ENCODE assay signal across 1 fruit fly cellular context in the genomic region with DNA sequence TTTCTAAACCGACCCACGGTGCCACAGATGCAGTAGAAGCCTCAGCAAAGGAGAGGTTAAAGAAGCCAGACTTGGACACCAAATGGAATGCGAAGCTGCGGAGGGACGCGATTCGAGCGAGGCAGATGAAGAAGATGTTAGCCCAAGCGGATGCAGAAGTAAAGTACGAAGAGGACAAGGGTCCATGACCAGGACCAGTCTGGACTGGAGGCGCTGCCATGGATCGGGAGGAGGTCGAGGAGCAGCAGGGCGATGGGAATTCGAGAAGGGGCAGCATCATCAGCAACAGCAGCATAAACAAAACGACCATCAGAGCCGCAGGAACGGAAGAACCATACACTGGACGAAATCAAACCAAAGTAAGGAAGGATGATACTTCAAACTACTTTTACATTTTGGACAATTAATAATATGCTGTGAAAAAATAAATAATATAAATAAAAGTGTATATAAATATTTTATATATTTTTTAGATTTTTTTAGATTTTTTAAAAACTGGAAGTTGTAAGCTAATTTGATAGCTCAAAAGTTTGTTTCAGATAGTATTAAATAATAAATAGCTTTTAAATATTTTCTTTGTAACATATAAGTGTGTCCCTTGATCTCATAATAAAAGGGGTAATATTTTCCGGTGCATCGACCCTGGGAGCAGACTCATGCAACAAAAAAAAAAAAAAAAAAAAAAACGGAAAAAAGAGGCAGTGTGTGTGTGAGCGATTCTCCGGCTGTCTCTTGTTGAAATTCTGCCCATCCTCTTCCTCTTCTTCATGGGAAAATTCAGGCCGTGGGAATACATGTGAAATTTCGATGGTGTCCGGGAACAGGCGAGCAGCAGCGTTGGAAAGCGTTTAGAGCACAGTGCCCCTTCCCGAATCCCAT.
TF ChIP-seq lines count a peak whose summit lies in the region.

No protein-coding gene starts in this region.

TF ChIP-seq in whole organism, embryonic, 481 proteins besides CTCF, POLR2A, EP300 and RAD21 (continued from another document and continues in another):
- TF ChIP-seq CG1603 (tag; optimal IDR thresholded peaks at IDR 0.05; lab: Kevin White, UChicago): no peak
- no peak for TF ChIP-seq gce (GFP tag; IDR thresholded peaks at IDR 0.05; lab: Robert Waterston, UW)
- TF ChIP-seq ewg (GFP tag; optimal IDR thresholded peaks at IDR 0.05; lab: Kevin White, UChicago): no peak
- no peak for TF ChIP-seq CG1529 (GFP tag; optimal IDR thresholded peaks at IDR 0.05; lab: Kevin White, UChicago)
- TF ChIP-seq CG10565 (GFP tag; optimal IDR thresholded peaks at IDR 0.05; lab: Kevin White, UChicago): no peak
- TF ChIP-seq Gsc (GFP tag; IDR thresholded peaks at IDR 0.05; lab: Robert Waterston, UW): no peak
- TF ChIP-seq bsh (GFP tag; optimal IDR thresholded peaks at IDR 0.05; lab: Kevin White, UChicago): peak; percentile 68 to 92
- no peak for TF ChIP-seq CG12219 (GFP tag; optimal IDR thresholded peaks at IDR 0.05; lab: Kevin White, UChicago)
- TF ChIP-seq unpg (GFP tag; optimal IDR thresholded peaks at IDR 0.05; lab: Kevin White, UChicago): peak; percentile 44
- 0 out of 3 replicates have a peak, but pooled peaks have one; percentile 33 for TF ChIP-seq ken (GFP tag; IDR thresholded peaks at IDR 0.05; lab: Robert Waterston, UW)
- TF ChIP-seq cato (GFP tag; optimal IDR thresholded peaks at IDR 0.05; lab: Kevin White, UChicago; ENCODE audit: borderline replicate concordance): no peak
- no peak for TF ChIP-seq MTF-1 (GFP tag; optimal IDR thresholded peaks at IDR 0.05; lab: Kevin White, UChicago; ENCODE audit: borderline replicate concordance)
- TF ChIP-seq Ets65A (GFP tag; lab: Kevin White, UChicago): peak; percentile 45
- peak; percentile 78; the same call in 2 of the 3 replicates for TF ChIP-seq z (GFP tag; IDR thresholded peaks at IDR 0.05; lab: Robert Waterston, UW)
- TF ChIP-seq trem (tag; optimal IDR thresholded peaks at IDR 0.05; lab: Kevin White, UChicago): peak; percentile 53
- TF ChIP-seq gcm (GFP tag; optimal IDR thresholded peaks at IDR 0.05; lab: Kevin White, UChicago): peak; percentile 30
- no peak for TF ChIP-seq CG15269 (tag; optimal IDR thresholded peaks at IDR 0.05; lab: Kevin White, UChicago)
- no peak for TF ChIP-seq prd (optimal IDR thresholded peaks at IDR 0.05; lab: Kevin White, UChicago)
- no peak for TF ChIP-seq prd (GFP tag; IDR thresholded peaks at IDR 0.05; lab: Robert Waterston, UW)
- no peak for TF ChIP-seq HLH54F (GFP tag; optimal IDR thresholded peaks at IDR 0.05; lab: Kevin White, UChicago)
- peak; percentile 49 for TF ChIP-seq CG8924 (tag; optimal IDR thresholded peaks at IDR 0.05; lab: Kevin White, UChicago)
- TF ChIP-seq Hand (GFP tag; optimal IDR thresholded peaks at IDR 0.05; lab: Kevin White, UChicago): no peak
- TF ChIP-seq CG15601 (tag; optimal IDR thresholded peaks at IDR 0.05; lab: Kevin White, UChicago): peak; percentile 38
- peak; percentile 83 for TF ChIP-seq dmrt11E (tag; optimal IDR thresholded peaks at IDR 0.05; lab: Kevin White, UChicago)
- 0 out of 3 replicates have a peak, but pooled peaks have one; percentile 29 for TF ChIP-seq row (GFP tag; IDR thresholded peaks at IDR 0.05; lab: Robert Waterston, UW)
- TF ChIP-seq CG17912 (GFP tag; optimal IDR thresholded peaks at IDR 0.05; lab: Kevin White, UChicago): no peak
- peak; percentile 63 for TF ChIP-seq zf30C (GFP tag; optimal IDR thresholded peaks at IDR 0.05; lab: Kevin White, UChicago)
- TF ChIP-seq crp (GFP tag; optimal IDR thresholded peaks at IDR 0.05; lab: Kevin White, UChicago): no peak
- TF ChIP-seq oc (tag; optimal IDR thresholded peaks at IDR 0.05; lab: Kevin White, UChicago): no peak
- TF ChIP-seq Xrp1 (GFP tag; IDR thresholded peaks at IDR 0.05; lab: Robert Waterston, UW): peak; percentile 51; the same call in 1 of the 2 replicates
- no peak for TF ChIP-seq ftz-f1 (GFP tag; optimal IDR thresholded peaks at IDR 0.05; lab: Kevin White, UChicago)
- no peak for TF ChIP-seq fd102C (GFP tag; optimal IDR thresholded peaks at IDR 0.05; lab: Kevin White, UChicago)
- TF ChIP-seq Awh (GFP tag; IDR thresholded peaks at IDR 0.05; lab: Robert Waterston, UW): no peak
- TF ChIP-seq Max (GFP tag; optimal IDR thresholded peaks at IDR 0.05; lab: Kevin White, UChicago): no peak
- no peak for TF ChIP-seq CG30431 (GFP tag; optimal IDR thresholded peaks at IDR 0.05; lab: Kevin White, UChicago)
- no peak for TF ChIP-seq CG8281 (tag; optimal IDR thresholded peaks at IDR 0.05; lab: Kevin White, UChicago)
- no peak for TF ChIP-seq sna (GFP tag; IDR thresholded peaks at IDR 0.05; lab: Robert Waterston, UW; ENCODE audit: partially characterized antibody)
- TF ChIP-seq onecut (GFP tag; IDR thresholded peaks at IDR 0.05; lab: Robert Waterston, UW): no peak
- no peak for TF ChIP-seq hkb (optimal IDR thresholded peaks at IDR 0.05; lab: Kevin White, UChicago)
- TF ChIP-seq hkb (GFP tag; IDR thresholded peaks at IDR 0.05; lab: Robert Waterston, UW): 0 out of 2 replicates have a peak, but pooled peaks have one; percentile 7
- no peak for TF ChIP-seq cad (GFP tag; optimal IDR thresholded peaks at IDR 0.05; lab: Kevin White, UChicago)
- TF ChIP-seq stc (GFP tag; IDR thresholded peaks at IDR 0.05; lab: Robert Waterston, UW): no peak
- no peak for TF ChIP-seq ase (GFP tag; IDR thresholded peaks at IDR 0.05; lab: Robert Waterston, UW)
- TF ChIP-seq NC2β (GFP tag; optimal IDR thresholded peaks at IDR 0.05; lab: Kevin White, UChicago): no peak
- TF ChIP-seq Bteb2 (GFP tag; optimal IDR thresholded peaks at IDR 0.05; lab: Kevin White, UChicago): no peak
- no peak for TF ChIP-seq Nf-YC (tag; optimal IDR thresholded peaks at IDR 0.05; lab: Kevin White, UChicago)
- TF ChIP-seq rib (GFP tag; IDR thresholded peaks at IDR 0.05; lab: Robert Waterston, UW): no peak
- no peak for TF ChIP-seq CG11085 (GFP tag; IDR thresholded peaks at IDR 0.05; lab: Robert Waterston, UW)
- TF ChIP-seq Sox102F (GFP tag; optimal IDR thresholded peaks at IDR 0.05; lab: Kevin White, UChicago): peak; percentile 43
- peak; percentile 78 for TF ChIP-seq nom (GFP tag; optimal IDR thresholded peaks at IDR 0.05; lab: Kevin White, UChicago)
- no peak for TF ChIP-seq CG10431 (GFP tag; optimal IDR thresholded peaks at IDR 0.05; lab: Kevin White, UChicago)
- no peak for TF ChIP-seq Hmr (GFP tag; optimal IDR thresholded peaks at IDR 0.05; lab: Kevin White, UChicago)
- TF ChIP-seq CG7271 (tag; optimal IDR thresholded peaks at IDR 0.05; lab: Kevin White, UChicago): no peak
- no peak for TF ChIP-seq Six4 (GFP tag; optimal IDR thresholded peaks at IDR 0.05; lab: Kevin White, UChicago)
- peak; percentile 39 for TF ChIP-seq bbx (GFP tag; IDR thresholded peaks at IDR 0.05; lab: Robert Waterston, UW; ENCODE audit: partially characterized antibody)
- TF ChIP-seq danr (GFP tag; IDR thresholded peaks at IDR 0.05; lab: Robert Waterston, UW): no peak
- TF ChIP-seq CG33557 (GFP tag; optimal IDR thresholded peaks at IDR 0.05; lab: Kevin White, UChicago): peak; percentile 32
- peak; percentile 78 for TF ChIP-seq gem (tag; optimal IDR thresholded peaks at IDR 0.05; lab: Kevin White, UChicago)
- TF ChIP-seq Optix (GFP tag; IDR thresholded peaks at IDR 0.05; lab: Robert Waterston, UW): no peak
- peak; percentile 14 for TF ChIP-seq CG6254 (GFP tag; optimal IDR thresholded peaks at IDR 0.05; lab: Kevin White, UChicago)
- no peak for TF ChIP-seq CG7928 (GFP tag; optimal IDR thresholded peaks at IDR 0.05; lab: Kevin White, UChicago)
- no peak for TF ChIP-seq CG6654 (GFP tag; optimal IDR thresholded peaks at IDR 0.05; lab: Kevin White, UChicago)
- 0 out of 2 replicates have a peak, but pooled peaks have one; percentile 9 for TF ChIP-seq slbo (GFP tag; IDR thresholded peaks at IDR 0.05; lab: Robert Waterston, UW)
- TF ChIP-seq YL-1 (GFP tag; optimal IDR thresholded peaks at IDR 0.05; lab: Kevin White, UChicago): no peak
- TF ChIP-seq tap (tag; optimal IDR thresholded peaks at IDR 0.05; lab: Kevin White, UChicago): peak; percentile 37
- TF ChIP-seq Stat92E (GFP tag; optimal IDR thresholded peaks at IDR 0.05; lab: Kevin White, UChicago): no peak
- no peak for TF ChIP-seq CG3065 (GFP tag; optimal IDR thresholded peaks at IDR 0.05; lab: Kevin White, UChicago)
- TF ChIP-seq CG17385 (GFP tag; optimal IDR thresholded peaks at IDR 0.05; lab: Kevin White, UChicago): peak; percentile 77
- no peak for TF ChIP-seq Scr (GFP tag; IDR thresholded peaks at IDR 0.05; lab: Robert Waterston, UW; ENCODE audit: partially characterized antibody)
- TF ChIP-seq Hr3 (GFP tag; optimal IDR thresholded peaks at IDR 0.05; lab: Kevin White, UChicago): peak; percentile 37
- no peak for TF ChIP-seq CG4617 (GFP tag; optimal IDR thresholded peaks at IDR 0.05; lab: Kevin White, UChicago; ENCODE audit: borderline replicate concordance)
- TF ChIP-seq Eip74EF (GFP tag; optimal IDR thresholded peaks at IDR 0.05; lab: Kevin White, UChicago): no peak
- peak; percentile 9 for TF ChIP-seq Ssrp (tag; optimal IDR thresholded peaks at IDR 0.05; lab: Kevin White, UChicago)
- no peak for TF ChIP-seq HLH4C (GFP tag; IDR thresholded peaks at IDR 0.05; lab: Robert Waterston, UW; ENCODE audit: partially characterized antibody)
- no peak for TF ChIP-seq Hey (tag; optimal IDR thresholded peaks at IDR 0.05; lab: Kevin White, UChicago)
- TF ChIP-seq stwl (tag; optimal IDR thresholded peaks at IDR 0.05; lab: Kevin White, UChicago): no peak
- peak; percentile 45 for TF ChIP-seq grau (tag; optimal IDR thresholded peaks at IDR 0.05; lab: Kevin White, UChicago)
- peak; percentile 59 for TF ChIP-seq CG15696 (tag; optimal IDR thresholded peaks at IDR 0.05; lab: Kevin White, UChicago)
- 0 out of 2 replicates have a peak, but pooled peaks have one; percentile 17 for TF ChIP-seq Ptx1 (GFP tag; IDR thresholded peaks at IDR 0.05; lab: Robert Waterston, UW)
- TF ChIP-seq sc (optimal IDR thresholded peaks at IDR 0.05; lab: Kevin White, UChicago): no peak
- TF ChIP-seq sc (GFP tag; optimal IDR thresholded peaks at IDR 0.05; lab: Kevin White, UChicago): peak; percentile 46
- no peak for TF ChIP-seq CG11695 (GFP tag; IDR thresholded peaks at IDR 0.05; lab: Robert Waterston, UW)
- TF ChIP-seq cg (GFP tag; optimal IDR thresholded peaks at IDR 0.05; lab: Kevin White, UChicago): no peak
- TF ChIP-seq org-1 (GFP tag; optimal IDR thresholded peaks at IDR 0.05; lab: Kevin White, UChicago): no peak
- 0 out of 2 replicates have a peak, but pooled peaks have one; percentile 29 for TF ChIP-seq CG14014 (GFP tag; IDR thresholded peaks at IDR 0.05; lab: Robert Waterston, UW)
- no peak for TF ChIP-seq pros (GFP tag; optimal IDR thresholded peaks at IDR 0.05; lab: Kevin White, UChicago)
- TF ChIP-seq CG6813 (GFP tag; optimal IDR thresholded peaks at IDR 0.05; lab: Kevin White, UChicago): no peak
- TF ChIP-seq TFAM (GFP tag; optimal IDR thresholded peaks at IDR 0.05; lab: Kevin White, UChicago): no peak
- TF ChIP-seq CG2678 (tag; optimal IDR thresholded peaks at IDR 0.05; lab: Kevin White, UChicago): peak; percentile 36
- no peak for TF ChIP-seq ara (GFP tag; IDR thresholded peaks at IDR 0.05; lab: Robert Waterston, UW)
- no peak for TF ChIP-seq CG11456 (GFP tag; IDR thresholded peaks at IDR 0.05; lab: Robert Waterston, UW)
- TF ChIP-seq Lpt (GFP tag; optimal IDR thresholded peaks at IDR 0.05; lab: Kevin White, UChicago): no peak
- no peak for TF ChIP-seq NfI (GFP tag; optimal IDR thresholded peaks at IDR 0.05; lab: Kevin White, UChicago)
- TF ChIP-seq Blimp-1 (GFP tag; optimal IDR thresholded peaks at IDR 0.05; lab: Kevin White, UChicago): peak; percentile 50
- no peak for TF ChIP-seq CG6683 (GFP tag; optimal IDR thresholded peaks at IDR 0.05; lab: Kevin White, UChicago)
- TF ChIP-seq corto (GFP tag; optimal IDR thresholded peaks at IDR 0.05; lab: Kevin White, UChicago): peak; percentile 49
- no peak for TF ChIP-seq Lim3 (GFP tag; IDR thresholded peaks at IDR 0.05; lab: Robert Waterston, UW)
- TF ChIP-seq D19B (GFP tag; optimal IDR thresholded peaks at IDR 0.05; lab: Kevin White, UChicago): no peak
- no peak for TF ChIP-seq sim (GFP tag; IDR thresholded peaks at IDR 0.05; lab: Robert Waterston, UW)
- no peak for TF ChIP-seq CG1024 (GFP tag; IDR thresholded peaks at IDR 0.05; lab: Robert Waterston, UW)
- TF ChIP-seq dati (GFP tag; IDR thresholded peaks at IDR 0.05; lab: Robert Waterston, UW): no peak
- no peak for TF ChIP-seq CG9932 (GFP tag; IDR thresholded peaks at IDR 0.05; lab: Robert Waterston, UW)
- TF ChIP-seq CG42726 (GFP tag; IDR thresholded peaks at IDR 0.05; lab: Robert Waterston, UW; ENCODE audit: partially characterized antibody): no peak
- TF ChIP-seq CG9609 (GFP tag; optimal IDR thresholded peaks at IDR 0.05; lab: Kevin White, UChicago): no peak
- TF ChIP-seq CG8388 (GFP tag; optimal IDR thresholded peaks at IDR 0.05; lab: Kevin White, UChicago): peak; percentile 53
- peak; percentile 60 for TF ChIP-seq HLHmδ (GFP tag; optimal IDR thresholded peaks at IDR 0.05; lab: Kevin White, UChicago)
- TF ChIP-seq CG5180 (GFP tag; optimal IDR thresholded peaks at IDR 0.05; lab: Kevin White, UChicago): no peak
- no peak for TF ChIP-seq nerfin-1 (tag; optimal IDR thresholded peaks at IDR 0.05; lab: Kevin White, UChicago)
- TF ChIP-seq Hsf (GFP tag; optimal IDR thresholded peaks at IDR 0.05; lab: Kevin White, UChicago): no peak
- TF ChIP-seq CG13296 (GFP tag; optimal IDR thresholded peaks at IDR 0.05; lab: Kevin White, UChicago): no peak
- no peak for TF ChIP-seq ems (GFP tag; optimal IDR thresholded peaks at IDR 0.05; lab: Kevin White, UChicago)
- TF ChIP-seq fd96Cb (tag; optimal IDR thresholded peaks at IDR 0.05; lab: Kevin White, UChicago): peak; percentile 25
- peak; percentile 26 for TF ChIP-seq PHDP (tag; optimal IDR thresholded peaks at IDR 0.05; lab: Kevin White, UChicago)
- TF ChIP-seq CG31441 (GFP tag; IDR thresholded peaks at IDR 0.05; lab: Robert Waterston, UW): peak; percentile 58
- TF ChIP-seq CG12391 (tag; optimal IDR thresholded peaks at IDR 0.05; lab: Kevin White, UChicago): peak; percentile 59
- no peak for TF ChIP-seq CG4820 (GFP tag; optimal IDR thresholded peaks at IDR 0.05; lab: Kevin White, UChicago)
- TF ChIP-seq jumu (GFP tag; optimal IDR thresholded peaks at IDR 0.05; lab: Kevin White, UChicago): no peak
- no peak for TF ChIP-seq sisA (GFP tag; IDR thresholded peaks at IDR 0.05; lab: Robert Waterston, UW)
- TF ChIP-seq CG17568 (GFP tag; optimal IDR thresholded peaks at IDR 0.05; lab: Kevin White, UChicago): no peak
- no peak for TF ChIP-seq CG15073 (GFP tag; optimal IDR thresholded peaks at IDR 0.05; lab: Kevin White, UChicago)
- no peak for TF ChIP-seq pan (optimal IDR thresholded peaks at IDR 0.05; lab: Kevin White, UChicago)
- TF ChIP-seq pan (GFP tag; optimal IDR thresholded peaks at IDR 0.05 in 1 of 2, IDR thresholded peaks at IDR 0.05 in 1 of 2): no peak
- no peak for TF ChIP-seq CG7987 (GFP tag; optimal IDR thresholded peaks at IDR 0.05; lab: Kevin White, UChicago)
- TF ChIP-seq CG4730 (GFP tag; IDR thresholded peaks at IDR 0.05; lab: Robert Waterston, UW): no peak
